Fruit fly (Drosophila melanogaster) whole organism, prepupa: Measurements from ENCODE around the gene CG14841.
A peak's percentile ranks its signal among the peaks of the same experiment; 100 is the strongest.

Experiments
- Blimp-1 ChIP-seq: fragments of 200-800 bp; sonication (Bioruptor generic); optimal IDR thresholded peaks from 3 replicates; lab custom pipeline; 2017; ENCODE audit warnings: missing biosample characterization, missing genetic modification characterization, mild to moderate bottlenecking, moderate library complexity, missing genetic modification reagents
- CG10631 ChIP-seq: fragments of 200-800 bp; sonication (Bioruptor generic); optimal IDR thresholded peaks from 2 replicates; lab custom pipeline; 2016; ENCODE audit warnings: missing biosample characterization, missing genetic modification characterization
- CG11762 ChIP-seq: fragments of 200-800 bp; sonication (Bioruptor generic); optimal IDR thresholded peaks from 3 replicates; lab custom pipeline; 2016; ENCODE audit warnings: missing biosample characterization, missing genetic modification characterization; ENCODE audit not compliant: insufficient read depth
- CG15336 ChIP-seq: fragments of 200-800 bp; sonication (Bioruptor generic); IDR thresholded peaks from 2 replicates; pipeline ENCODE4 v1.3.6; 2022; ENCODE audit warnings: missing biosample characterization, missing genetic modification characterization
- CG1621 ChIP-seq: fragments of 200-800 bp; sonication (Bioruptor generic); optimal IDR thresholded peaks from 3 replicates; lab custom pipeline; 2018; ENCODE audit warnings: missing biosample characterization, mild to moderate bottlenecking, missing genetic modification characterization
- CG16779 ChIP-seq: fragments of 200-800 bp; sonication (Bioruptor generic); optimal IDR thresholded peaks from 3 replicates; lab custom pipeline; 2017; ENCODE audit warnings: missing biosample characterization, mild to moderate bottlenecking, missing genetic modification characterization
- CG3032 ChIP-seq: fragments of 200-800 bp; optimal IDR thresholded peaks from 2 replicates; lab custom pipeline; 2019; ENCODE audit warnings: missing biosample characterization, mild to moderate bottlenecking, missing genetic modification characterization, moderate library complexity
- CG31627 ChIP-seq: fragments of 200-800 bp; sonication (Bioruptor generic); optimal IDR thresholded peaks from 3 replicates; lab custom pipeline; 2016; ENCODE audit warnings: missing biosample characterization, missing genetic modification characterization
- CG32006 ChIP-seq: fragments of 200-800 bp; sonication (Bioruptor generic); optimal IDR thresholded peaks from 3 replicates; lab custom pipeline; 2017; ENCODE audit warnings: missing biosample characterization, mild to moderate bottlenecking, missing genetic modification characterization
- CG3919 ChIP-seq: fragments of 200-800 bp; sonication (Bioruptor generic); optimal IDR thresholded peaks from 3 replicates; lab custom pipeline; 2016; ENCODE audit warnings: missing biosample characterization, missing genetic modification characterization
- CG4318 ChIP-seq: fragments of 200-800 bp; sonication (Bioruptor generic); optimal IDR thresholded peaks from 3 replicates; lab custom pipeline; 2017; ENCODE audit warnings: missing biosample characterization, mild to moderate bottlenecking, missing genetic modification characterization
- CG6163 ChIP-seq: fragments of 200-800 bp; sonication (Bioruptor generic); IDR thresholded peaks from 3 replicates; pipeline ENCODE4 v1.3.6; 2022; ENCODE audit warnings: missing biosample characterization, missing genetic modification characterization
- CG6276 ChIP-seq: fragments of 200-800 bp; sonication (Bioruptor generic); optimal IDR thresholded peaks from 2 replicates; lab custom pipeline; 2017; ENCODE audit warnings: missing biosample characterization, mild to moderate bottlenecking, missing genetic modification characterization
- CG6792 ChIP-seq: fragments of 200-800 bp; sonication (Bioruptor generic); optimal IDR thresholded peaks from 3 replicates; lab custom pipeline; 2016; ENCODE audit warnings: missing biosample characterization, missing genetic modification characterization
- CG6808 ChIP-seq: fragments of 200-800 bp; sonication (Bioruptor generic); optimal IDR thresholded peaks from 3 replicates; lab custom pipeline; 2017; ENCODE audit warnings: missing biosample characterization, missing genetic modification characterization, mild to moderate bottlenecking, moderate library complexity, missing genetic modification reagents
- CG6854 ChIP-seq: fragments of 200-800 bp; sonication (Bioruptor generic); optimal IDR thresholded peaks from 2 replicates; lab custom pipeline; 2017; ENCODE audit warnings: missing biosample characterization, mild to moderate bottlenecking, missing genetic modification characterization
- CG7368 ChIP-seq: fragments of 200-800 bp; sonication (Bioruptor generic); optimal IDR thresholded peaks from 3 replicates; lab custom pipeline; 2016; ENCODE audit warnings: missing biosample characterization, missing genetic modification characterization
- CG8119 ChIP-seq: fragments of 200-800 bp; sonication (Bioruptor generic); IDR thresholded peaks from 3 replicates; pipeline ENCODE4 v1.3.6; 2022; ENCODE audit warnings: missing biosample characterization, missing genetic modification characterization
- CG8319 ChIP-seq: fragments of 200-800 bp; sonication (Bioruptor generic); optimal IDR thresholded peaks from 3 replicates; lab custom pipeline; 2016; ENCODE audit warnings: missing biosample characterization, missing genetic modification characterization
- CG8632 ChIP-seq: fragments of 200-800 bp; sonication (Bioruptor generic); optimal IDR thresholded peaks from 3 replicates; lab custom pipeline; 2016; ENCODE audit warnings: missing biosample characterization, missing genetic modification characterization
- CG9139 ChIP-seq: fragments of 200-800 bp; sonication (Bioruptor generic); optimal IDR thresholded peaks from 3 replicates; lab custom pipeline; 2017; ENCODE audit warnings: missing biosample characterization, mild to moderate bottlenecking, missing genetic modification characterization
- Eip75B ChIP-seq: fragments of 200-800 bp; sonication (Bioruptor generic); optimal IDR thresholded peaks from 3 replicates; lab custom pipeline; 2016; ENCODE audit warnings: missing biosample characterization, missing genetic modification characterization
- Eip78C ChIP-seq: fragments of 200-800 bp; sonication (Bioruptor generic); peaks from one replicate; lab custom pipeline; 2016; ENCODE audit warnings: missing biosample characterization, missing genetic modification characterization
- Eip93F ChIP-seq: fragments of 200-800 bp; sonication (Bioruptor generic); optimal IDR thresholded peaks from 2 replicates; lab custom pipeline; 2016; ENCODE audit warnings: missing biosample characterization, mild to moderate bottlenecking, missing genetic modification characterization
- Ets21C ChIP-seq: fragments of 200-800 bp; sonication (Bioruptor generic); optimal IDR thresholded peaks from 3 replicates; lab custom pipeline; 2016; ENCODE audit warnings: missing biosample characterization, missing genetic modification characterization
- Gug ChIP-seq: fragments of 200-800 bp; sonication (Bioruptor generic); IDR thresholded peaks from 2 replicates; pipeline ENCODE4 v1.3.6; 2022; ENCODE audit warnings: missing biosample characterization, missing genetic modification characterization
- Hr39 ChIP-seq: fragments of 200-800 bp; sonication (Bioruptor generic); optimal IDR thresholded peaks from 2 replicates; lab custom pipeline; 2016; ENCODE audit warnings: missing biosample characterization, missing genetic modification characterization
- Hr4 ChIP-seq: fragments of 200-800 bp; sonication (Bioruptor generic); optimal IDR thresholded peaks from 3 replicates; lab custom pipeline; 2016; ENCODE audit warnings: missing biosample characterization, missing genetic modification characterization
- Lpt ChIP-seq: fragments of 200-800 bp; sonication (Bioruptor generic); optimal IDR thresholded peaks from 3 replicates; lab custom pipeline; 2016; ENCODE audit warnings: missing biosample characterization, missing genetic modification characterization
- Sox102F ChIP-seq: fragments of 200-800 bp; sonication (Bioruptor generic); optimal IDR thresholded peaks from 2 replicates; lab custom pipeline; 2016; ENCODE audit warnings: missing biosample characterization, mild to moderate bottlenecking, missing genetic modification characterization
- Sox14 ChIP-seq: fragments of 200-800 bp; sonication (Bioruptor generic); optimal IDR thresholded peaks from 3 replicates; lab custom pipeline; 2016; ENCODE audit warnings: missing biosample characterization, missing genetic modification characterization
- Sox15 ChIP-seq: fragments of 200-800 bp; sonication (Bioruptor generic); optimal IDR thresholded peaks from 3 replicates; lab custom pipeline; 2016; ENCODE audit warnings: missing biosample characterization, missing genetic modification characterization
- achi ChIP-seq: fragments of 200-800 bp; sonication (Bioruptor generic); optimal IDR thresholded peaks from 3 replicates; lab custom pipeline; 2016; ENCODE audit warnings: missing biosample characterization, missing genetic modification characterization
- acj6 ChIP-seq: fragments of 200-800 bp; sonication (Bioruptor generic); optimal IDR thresholded peaks from 3 replicates; lab custom pipeline; 2016; ENCODE audit warnings: missing biosample characterization, missing genetic modification characterization
- cyc ChIP-seq: fragments of 200-800 bp; sonication (Bioruptor generic); optimal IDR thresholded peaks from 3 replicates; lab custom pipeline; 2016; ENCODE audit warnings: missing biosample characterization, missing genetic modification characterization
- dsx ChIP-seq: fragments of 200-800 bp; optimal IDR thresholded peaks from 3 replicates; lab custom pipeline; 2019; ENCODE audit warnings: missing biosample characterization, mild to moderate bottlenecking, missing genetic modification characterization, moderate library complexity; ENCODE audit not compliant: poor library complexity, severe bottlenecking
- esn ChIP-seq: fragments of 200-800 bp; sonication (Bioruptor generic); optimal IDR thresholded peaks from 2 replicates; lab custom pipeline; 2016; ENCODE audit warnings: missing biosample characterization, mild to moderate bottlenecking, missing genetic modification characterization, moderate library complexity
- fd85E ChIP-seq: fragments of 200-800 bp; sonication (Bioruptor generic); optimal IDR thresholded peaks from 3 replicates; lab custom pipeline; 2016; ENCODE audit warnings: missing biosample characterization, missing genetic modification characterization
- fkh ChIP-seq: fragments of 200-800 bp; sonication (Bioruptor generic); optimal IDR thresholded peaks from 3 replicates; lab custom pipeline; 2017; ENCODE audit warnings: missing biosample characterization, mild to moderate bottlenecking, missing genetic modification characterization, moderate library complexity
- net ChIP-seq: fragments of 200-800 bp; sonication (Bioruptor generic); optimal IDR thresholded peaks from 3 replicates; lab custom pipeline; 2016; ENCODE audit warnings: missing biosample characterization, missing genetic modification characterization
- spab ChIP-seq: fragments of 200-800 bp; sonication (Bioruptor generic); optimal IDR thresholded peaks from 2 replicates; lab custom pipeline; 2017; ENCODE audit warnings: missing biosample characterization, mild to moderate bottlenecking, missing genetic modification characterization, missing genetic modification reagents
- topi ChIP-seq: fragments of 200-800 bp; sonication (Bioruptor generic); optimal IDR thresholded peaks from 3 replicates; lab custom pipeline; 2016; ENCODE audit warnings: missing biosample characterization, missing genetic modification characterization

The CG14841 gene

DNA sequence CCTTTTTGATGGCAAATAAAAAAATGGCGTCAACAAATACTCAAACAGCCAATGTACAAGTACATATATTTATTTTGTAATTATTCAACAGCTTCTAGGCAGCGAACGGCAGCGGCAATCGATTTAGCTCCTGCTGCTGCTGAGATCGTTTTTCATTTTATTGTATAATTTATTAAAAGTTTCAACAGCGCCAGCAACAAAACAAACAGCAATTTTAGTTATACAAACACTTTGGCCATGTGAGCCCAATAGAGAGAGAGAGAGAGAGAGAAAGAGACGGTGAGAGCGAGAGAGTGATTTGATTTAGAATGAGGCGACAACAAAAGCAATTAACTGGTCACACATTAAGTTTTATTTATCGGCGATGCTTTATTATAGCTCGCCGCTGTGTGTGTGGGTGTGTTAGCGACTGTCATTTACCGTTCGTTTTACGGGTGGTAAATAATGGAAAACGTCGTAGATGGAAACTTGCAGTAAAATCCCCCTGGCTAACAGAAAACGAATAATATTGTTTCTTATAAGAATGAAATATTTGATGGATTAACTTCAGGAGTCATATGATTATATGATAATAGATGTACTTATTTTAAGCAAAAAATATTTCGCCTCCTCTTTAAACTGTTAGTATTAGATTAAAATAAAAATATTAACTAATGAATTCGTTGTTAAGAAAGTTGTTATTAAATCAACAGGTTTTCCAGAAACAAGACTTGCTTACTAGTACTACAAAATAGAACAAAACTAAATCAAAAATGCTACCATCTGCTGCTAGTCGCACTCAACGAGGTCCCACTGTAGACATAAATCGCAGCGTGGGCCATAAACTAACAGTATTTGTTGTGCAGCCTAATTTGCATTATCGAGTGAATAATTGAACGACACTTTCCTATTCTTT, 23.1 kb upstream of the CG14841 start (continued):
- no peak for TF ChIP-seq CG3032 (tag; lab: Kevin White, UChicago)
- TF ChIP-seq CG6808 (GFP tag; lab: Kevin White, UChicago), result no peak
- TF ChIP-seq CG1621 (tag; lab: Kevin White, UChicago), result no peak
- peak; percentile 85 for TF ChIP-seq fkh (GFP tag; lab: Kevin White, UChicago)
- TF ChIP-seq CG6276 (GFP tag; lab: Kevin White, UChicago), result no peak
- TF ChIP-seq Hr39 (GFP tag; lab: Kevin White, UChicago), result no peak
- no peak for TF ChIP-seq CG6792 (GFP tag; lab: Kevin White, UChicago)
- TF ChIP-seq, all 60 proteins: peak for 5

DNA sequence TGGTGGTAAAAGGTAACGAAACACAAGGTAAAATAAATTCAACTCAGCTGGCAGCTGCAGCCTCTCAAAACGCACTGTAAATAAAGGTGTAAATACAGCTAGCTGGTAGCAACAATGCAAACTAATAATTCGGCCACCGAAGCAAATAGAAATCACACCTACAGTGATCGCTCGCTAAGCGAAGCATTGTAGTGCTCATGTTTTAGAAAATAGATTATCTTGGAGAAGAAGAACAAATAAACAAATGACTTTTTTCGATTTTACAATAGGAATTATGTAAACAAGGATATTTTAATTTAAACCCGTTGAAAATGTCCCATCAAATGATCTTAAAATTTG, 22.2 kb upstream of the CG14841 start:
- TF ChIP-seq Hr4 (GFP tag; lab: Kevin White, UChicago) (peak; percentile 56), CG6163 (GFP tag; lab: Robert Waterston, UW) (no peak), Sox102F (GFP tag; lab: Kevin White, UChicago) (no peak), CG9139 (no peak), fkh (GFP tag; lab: Kevin White, UChicago) (peak; percentile 59), Eip93F (GFP tag; lab: Kevin White, UChicago) (no peak), CG32006 (GFP tag; lab: Kevin White, UChicago) (peak; percentile 48), CG3919 (no peak), Eip75B (no peak), cyc (no peak), CG6276 (GFP tag; lab: Kevin White, UChicago) (peak; percentile 12), fd85E (GFP tag; lab: Kevin White, UChicago) (no peak)

DNA sequence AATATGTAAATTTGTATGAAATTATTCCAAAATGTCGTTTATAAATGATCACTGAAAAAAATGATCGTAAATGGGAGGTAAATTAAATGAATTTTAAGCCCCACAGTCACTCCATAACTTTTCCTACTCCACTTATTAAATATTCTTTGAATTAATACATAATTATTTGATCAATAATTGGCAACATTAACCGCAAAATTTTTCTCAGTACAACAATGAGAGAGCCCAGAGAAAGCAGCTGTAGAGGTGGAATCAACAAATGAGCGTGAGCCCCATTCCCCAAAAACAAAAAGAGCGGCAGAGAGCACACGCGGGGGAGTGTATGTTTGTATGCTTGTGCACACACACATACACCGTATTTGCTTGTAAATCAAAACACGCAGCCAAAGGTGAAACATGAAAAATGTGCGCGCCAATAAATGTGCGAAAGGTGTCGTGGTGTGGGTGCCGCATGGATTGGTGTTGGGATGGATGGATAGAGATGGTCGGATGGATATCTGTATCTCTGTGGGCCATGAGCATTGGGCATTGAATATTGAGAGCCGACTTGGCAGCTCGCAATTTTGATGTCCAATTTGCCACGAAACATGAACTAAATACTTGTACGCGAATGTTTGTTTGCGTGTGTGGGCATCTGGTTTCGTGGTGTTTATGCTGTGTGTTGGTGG, 21.7 kb upstream of the CG14841 start:
- TF ChIP-seq Ets21C, result peak; percentile 93
- peak; percentile 97 for TF ChIP-seq Sox14 (GFP tag; lab: Kevin White, UChicago)
- peak; percentile 98 for TF ChIP-seq topi (GFP tag; lab: Kevin White, UChicago)
- TF ChIP-seq net (GFP tag; lab: Kevin White, UChicago), result peak; percentile 98
- peak; percentile 98 for TF ChIP-seq acj6
- TF ChIP-seq CG32006 (GFP tag; lab: Kevin White, UChicago), result peak; percentile 99
- TF ChIP-seq CG3919, result peak; percentile 99
- peak; percentile 97 for TF ChIP-seq CG7368 (GFP tag; lab: Kevin White, UChicago)
- peak; percentile 98 for TF ChIP-seq Lpt (GFP tag; lab: Kevin White, UChicago)
- TF ChIP-seq Sox15 (GFP tag; lab: Kevin White, UChicago), result peak; percentile 97
- peak; percentile 98 for TF ChIP-seq Sox102F (GFP tag; lab: Kevin White, UChicago)
- peak; percentile 99 for TF ChIP-seq Hr4 (GFP tag; lab: Kevin White, UChicago)
- TF ChIP-seq CG16779 (tag; lab: Kevin White, UChicago), result peak; percentile 94
- TF ChIP-seq Eip75B, result peak; percentile 96
- TF ChIP-seq CG6163 (GFP tag; lab: Robert Waterston, UW), result no peak
- TF ChIP-seq Gug (GFP tag; lab: Robert Waterston, UW), result no peak
- peak; percentile 86 for TF ChIP-seq CG9139
- TF ChIP-seq Hr39 (GFP tag; lab: Kevin White, UChicago), result peak; percentile 97
- TF ChIP-seq spab (GFP tag; lab: Kevin White, UChicago), result peak; percentile 92
- TF ChIP-seq CG4318 (GFP tag; lab: Kevin White, UChicago), result peak; percentile 98
- TF ChIP-seq achi (GFP tag; lab: Kevin White, UChicago), result peak; percentile 97
- peak; percentile 97 for TF ChIP-seq CG31627 (GFP tag; lab: Kevin White, UChicago)
- TF ChIP-seq Blimp-1 (GFP tag; lab: Kevin White, UChicago), result peak; percentile 89
- TF ChIP-seq CG15336, result no peak
- peak; percentile 98 for TF ChIP-seq CG8632 (GFP tag; lab: Kevin White, UChicago)
- TF ChIP-seq esn (GFP tag; lab: Kevin White, UChicago), result peak; percentile 99
- TF ChIP-seq Eip78C, result peak; percentile 100
- TF ChIP-seq CG8319 (GFP tag; lab: Kevin White, UChicago), result peak; percentile 97
- TF ChIP-seq fkh (GFP tag; lab: Kevin White, UChicago), result peak; percentile 63
- peak; percentile 92 for TF ChIP-seq CG6854 (GFP tag; lab: Kevin White, UChicago)
- peak; percentile 95 for TF ChIP-seq CG11762 (GFP tag; lab: Kevin White, UChicago)
- TF ChIP-seq dsx (GFP tag; lab: Kevin White, UChicago), result peak; percentile 95
- peak; percentile 97 for TF ChIP-seq cyc
- peak; percentile 90 for TF ChIP-seq Eip93F (GFP tag; lab: Kevin White, UChicago)
- TF ChIP-seq CG8119, result no peak
- peak; percentile 98 for TF ChIP-seq CG10631 (GFP tag; lab: Kevin White, UChicago)
